Fruit fly (Drosophila melanogaster) Kc167 (cell line): ENCODE measurements around the gene CG11920.

ENCODE experiments used
- Myc ChIP-seq: fragments of >200 bp; optimal IDR thresholded peaks from 2 replicates; lab custom pipeline; 2017; ENCODE audit warnings: missing external identifiers
- Sin3A ChIP-seq: fragments of >200 bp; optimal IDR thresholded peaks from 2 replicates; lab custom pipeline; 2018; ENCODE audit warnings: missing external identifiers
- h ChIP-seq: fragments of >200 bp; optimal IDR thresholded peaks from 3 replicates; lab custom pipeline; 2018; ENCODE audit warnings: missing external identifiers
- insv ChIP-seq: fragments of >200 bp; optimal IDR thresholded peaks from 3 replicates; lab custom pipeline; 2018; ENCODE audit warnings: missing external identifiers
- psq ChIP-seq: fragments of >200 bp; optimal IDR thresholded peaks from 2 replicates; lab custom pipeline; 2017; ENCODE audit warnings: missing external identifiers
- ttk ChIP-seq: sonication (Bioruptor generic); optimal IDR thresholded peaks from 2 replicates; lab custom pipeline; 2017; ENCODE audit warnings: missing external identifiers

CG11920 gene

DNA sequence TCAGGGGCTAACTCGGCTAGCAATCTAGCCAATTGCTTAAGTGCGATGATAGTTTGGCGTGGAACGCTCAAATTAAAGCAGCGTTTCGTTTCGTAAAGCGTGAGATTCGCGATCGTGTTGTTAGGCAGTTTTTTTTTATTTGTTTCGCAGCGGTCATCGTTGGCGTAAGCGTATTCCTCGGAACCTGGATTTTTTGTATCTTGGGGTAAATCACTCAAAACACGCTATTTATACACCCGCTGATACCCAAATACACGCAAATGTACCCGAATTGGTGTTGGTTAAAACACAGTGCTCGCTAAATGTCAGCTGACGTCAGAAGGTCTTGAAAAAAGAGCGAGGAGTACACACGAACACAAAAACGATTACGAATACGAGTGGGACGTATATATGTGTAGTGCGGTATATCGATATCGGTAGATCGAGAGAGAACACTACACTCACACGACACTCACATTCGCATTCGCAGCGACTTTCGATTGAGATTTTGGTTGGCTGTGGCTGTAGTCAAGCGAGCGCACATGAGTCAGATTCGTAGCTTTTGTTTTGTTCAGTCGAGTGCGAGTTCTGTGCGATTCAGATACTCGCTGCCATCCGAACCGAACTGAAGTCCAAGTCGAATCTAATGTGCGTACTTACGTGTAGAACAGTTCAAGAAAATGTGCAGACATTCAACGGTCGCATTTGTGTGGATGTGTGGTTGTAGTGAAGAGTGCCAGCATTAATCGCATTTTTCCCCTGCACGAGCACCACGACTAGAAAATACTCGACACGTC lies 24.7 kb upstream of the CG11920 start:
- no peak for TF ChIP-seq Myc

- TF ChIP-seq insv (lab: Kevin White, UChicago) (no peak), h (lab: Kevin White, UChicago) (no peak), Myc (no peak), psq (lab: Kevin White, UChicago) (no peak), ttk (lab: Kevin White, UChicago) (no peak), Sin3A (lab: Kevin White, UChicago) (no peak)
Measured at dm6 chr3R:25050649-25051048, 24.0 kb upstream of the CG11920 start.

DNA sequence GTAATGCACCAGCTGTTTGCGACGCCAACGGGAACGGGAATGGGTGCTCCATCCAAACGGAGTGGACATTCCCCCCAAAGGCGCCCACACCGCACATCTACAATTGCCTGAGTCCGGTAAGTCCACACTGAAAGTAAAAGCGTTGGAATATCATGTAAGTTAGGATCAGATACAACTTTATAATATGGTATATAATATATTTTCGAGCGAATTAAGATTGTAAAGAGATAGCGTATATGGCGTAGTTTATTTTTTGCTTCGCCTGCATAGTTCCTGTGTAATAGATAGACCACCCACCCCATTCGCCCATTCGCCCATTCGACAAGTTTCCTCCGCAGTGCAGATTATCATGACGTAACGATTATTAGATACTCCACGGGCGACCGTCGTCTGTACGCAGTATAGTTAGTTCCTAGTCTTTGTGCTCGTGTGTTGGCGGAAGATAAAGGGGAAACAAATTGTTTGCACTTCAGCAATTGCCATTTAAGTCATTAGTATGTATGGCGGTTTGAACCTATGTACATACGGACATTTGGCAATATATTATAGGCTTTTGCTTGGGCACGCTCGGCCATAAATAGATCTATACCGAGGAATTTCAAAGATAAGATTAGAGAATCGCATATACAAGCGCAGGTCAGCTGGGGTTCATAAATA lies 23.1 kb upstream of the CG11920 start:
- TF ChIP-seq insv (lab: Kevin White, UChicago) (no peak), h (lab: Kevin White, UChicago) (no peak), psq (lab: Kevin White, UChicago) (no peak), Myc (no peak), ttk (lab: Kevin White, UChicago) (no peak), Sin3A (lab: Kevin White, UChicago) (no peak)

DNA sequence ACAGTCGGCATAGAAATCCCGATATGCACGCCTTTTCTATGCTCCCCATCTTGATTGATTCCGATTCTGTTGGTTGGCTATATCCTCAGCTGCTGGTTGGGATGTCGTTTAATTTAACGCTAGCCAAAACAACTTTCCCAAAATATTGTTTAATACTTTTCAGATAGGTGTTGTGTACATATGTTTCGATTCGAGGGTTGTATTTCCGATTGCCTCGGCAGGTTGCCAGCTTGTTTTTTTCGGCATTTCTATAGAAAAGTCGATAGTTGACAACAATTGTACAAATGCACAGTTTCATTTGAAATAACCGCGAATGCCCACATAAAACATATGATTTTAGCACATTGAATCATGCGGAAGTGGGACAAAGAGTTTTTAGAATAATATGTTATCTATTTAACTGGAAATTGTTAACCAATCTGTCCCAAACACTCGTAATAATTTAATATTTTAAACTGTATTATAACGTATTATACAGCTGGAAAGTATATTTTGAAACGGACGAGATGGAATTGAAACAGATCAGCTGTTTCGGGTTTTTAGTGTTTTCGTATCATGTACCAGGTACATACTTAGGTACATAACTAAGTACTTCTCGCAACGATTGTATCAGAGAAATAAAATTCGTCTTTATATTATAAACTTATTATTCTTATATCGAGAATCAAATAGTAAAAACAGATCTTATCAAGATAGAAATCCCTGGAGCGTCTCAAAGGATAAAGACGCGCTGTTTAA lies 20.1 kb upstream of the CG11920 start, which contains the start of gene CG31109:
Gene CG31109 (minus strand): TSS at position 203 of the 738 bp plus-strand sequence.
- TF ChIP-seq Myc (no peak), h (lab: Kevin White, UChicago) (no peak), insv (lab: Kevin White, UChicago) (no peak), ttk (lab: Kevin White, UChicago) (no peak), psq (lab: Kevin White, UChicago) (no peak), Sin3A (lab: Kevin White, UChicago) (no peak)

DNA sequence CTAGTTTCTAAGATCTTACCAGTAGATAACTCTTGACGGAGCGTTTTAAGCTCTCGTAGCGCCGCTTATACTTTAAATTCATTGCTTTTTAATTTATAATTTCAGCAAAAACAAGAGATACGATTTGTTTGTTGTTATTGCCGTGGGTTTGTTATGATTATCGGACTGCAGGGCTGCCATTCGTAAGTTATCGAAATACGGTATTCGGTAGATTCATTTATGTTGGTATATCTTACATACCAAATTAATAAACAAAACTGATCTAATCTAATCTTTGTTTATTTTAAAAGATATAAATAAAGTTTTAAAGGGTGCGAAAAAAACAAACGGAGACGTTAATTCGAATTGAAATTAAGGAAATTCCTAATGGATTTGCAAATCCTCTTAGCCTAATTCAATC lies 18.7 kb upstream of the CG11920 start, which contains the start of the genes CG31111 and stac:
Gene CG31111 (minus strand): TSS at position 162 of the 400 bp plus-strand sequence.
Gene stac (plus strand): TSS at position 271 of the 400 bp plus-strand sequence.
- TF ChIP-seq psq (lab: Kevin White, UChicago) (no peak), Sin3A (lab: Kevin White, UChicago) (no peak), insv (lab: Kevin White, UChicago) (no peak), h (lab: Kevin White, UChicago) (no peak), ttk (lab: Kevin White, UChicago) (no peak), Myc (no peak)

DNA sequence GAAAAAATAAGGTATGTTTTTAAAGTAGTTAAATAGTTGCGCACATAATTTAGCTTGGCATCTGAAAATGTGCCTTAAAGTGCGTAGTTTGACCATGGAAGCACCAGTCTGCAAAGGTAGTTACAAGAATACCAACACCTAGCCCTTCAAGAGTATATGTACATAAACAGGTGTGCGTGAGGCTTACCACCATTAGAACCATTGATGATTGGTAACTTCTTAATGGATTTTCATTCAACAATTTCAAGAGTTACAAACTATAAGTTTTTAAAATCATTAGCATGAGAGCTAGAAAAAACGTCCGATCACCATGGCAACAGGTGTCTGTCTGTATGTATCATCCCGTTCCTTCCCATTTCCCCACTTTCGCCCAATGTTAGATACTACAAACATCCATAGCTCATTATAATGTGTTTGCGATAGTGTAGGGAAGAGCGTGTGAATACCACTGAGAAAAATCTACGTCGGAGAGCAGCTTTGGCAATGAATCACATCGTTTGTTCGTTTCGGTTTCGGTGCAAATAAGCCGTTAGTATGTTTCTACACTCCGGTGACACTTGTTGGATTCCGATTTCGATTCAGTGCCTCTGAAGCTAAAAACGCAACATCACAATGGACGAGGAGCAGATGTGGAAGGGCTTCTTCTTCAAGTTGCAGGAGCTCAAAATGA lies 18.1 kb upstream of the CG11920 start:
- no peak for TF ChIP-seq Myc
- no peak for TF ChIP-seq ttk (lab: Kevin White, UChicago)
- TF ChIP-seq h (lab: Kevin White, UChicago): no peak
- TF ChIP-seq psq (lab: Kevin White, UChicago): no peak
- TF ChIP-seq Sin3A (lab: Kevin White, UChicago): no peak
- no peak for TF ChIP-seq insv (lab: Kevin White, UChicago)

DNA sequence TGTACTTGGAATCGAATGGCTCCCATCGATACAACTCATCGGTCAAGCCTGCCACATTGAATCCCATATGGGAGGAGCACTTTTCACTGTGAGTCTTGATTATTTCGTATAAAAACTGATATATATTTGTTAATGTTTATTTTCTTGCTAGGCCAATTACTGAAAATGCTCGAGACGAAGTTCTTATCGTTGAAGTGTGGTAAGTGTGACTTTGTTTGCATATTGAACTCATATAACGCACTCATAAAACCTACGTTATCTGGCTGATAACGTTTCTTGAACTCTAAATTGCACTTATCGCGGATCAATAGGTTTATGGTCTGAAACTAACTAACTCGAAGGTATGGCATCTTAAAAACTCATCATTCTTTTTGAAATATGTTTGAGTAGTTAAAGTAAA lies 14.2 kb upstream of the CG11920 start:
- TF ChIP-seq h (lab: Kevin White, UChicago): no peak
- no peak for TF ChIP-seq Myc
- no peak for TF ChIP-seq insv (lab: Kevin White, UChicago)
- no peak for TF ChIP-seq Sin3A (lab: Kevin White, UChicago)
- TF ChIP-seq psq (lab: Kevin White, UChicago): no peak
- no peak for TF ChIP-seq ttk (lab: Kevin White, UChicago)

DNA sequence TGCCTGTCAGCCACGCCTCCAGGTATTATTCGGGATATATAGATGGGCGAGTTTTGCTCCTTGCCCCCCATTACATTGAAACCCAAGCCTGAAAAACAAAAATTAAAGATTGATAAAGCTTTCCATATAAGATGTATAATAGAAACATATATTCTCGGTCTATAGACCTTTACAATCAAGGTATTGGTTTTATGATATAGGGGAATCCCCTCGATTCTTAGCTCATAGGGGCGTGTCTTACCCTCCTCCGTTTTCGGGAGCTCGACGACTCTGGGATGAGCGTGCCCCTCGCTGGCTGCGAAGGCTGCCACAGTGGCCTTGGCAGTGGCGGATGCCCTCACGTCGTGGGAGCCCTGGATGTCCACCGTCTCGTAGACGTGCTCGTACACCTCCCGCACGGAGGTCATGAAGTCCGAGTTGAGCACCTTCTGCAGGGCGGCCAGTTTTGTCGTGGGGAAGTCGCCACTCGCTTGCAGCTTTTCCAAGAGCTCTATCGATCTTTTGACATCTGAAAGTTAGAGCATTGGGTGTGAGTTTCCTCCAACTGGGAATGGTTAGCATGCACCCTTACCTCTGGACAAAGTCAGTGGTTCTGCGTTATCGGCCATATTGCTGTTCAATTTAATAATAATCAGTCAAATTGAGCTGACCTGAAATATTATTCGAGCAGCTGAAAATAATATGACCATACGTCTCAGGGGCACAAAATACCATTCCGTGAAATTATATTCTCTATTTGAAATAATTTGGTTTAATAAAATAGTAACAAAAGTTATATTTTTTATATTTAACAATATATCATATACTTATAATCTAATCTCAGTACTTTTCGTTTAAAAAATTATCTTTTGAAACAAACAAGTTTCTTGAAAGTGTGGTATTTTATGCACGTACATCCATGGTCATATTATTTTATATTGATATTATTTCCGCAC lies 9.5 kb upstream of the CG11920 start, which contains the start of the genes veli and PQBP1:
Gene veli (minus strand): TSS at position 685 of the 935 bp plus-strand sequence.
Gene PQBP1 (plus strand): TSS at position 885 of the 935 bp plus-strand sequence.
- TF ChIP-seq ttk (lab: Kevin White, UChicago) (no peak), Sin3A (lab: Kevin White, UChicago) (no peak), Myc (no peak), insv (lab: Kevin White, UChicago) (no peak), psq (lab: Kevin White, UChicago) (no peak), h (lab: Kevin White, UChicago) (no peak)

DNA sequence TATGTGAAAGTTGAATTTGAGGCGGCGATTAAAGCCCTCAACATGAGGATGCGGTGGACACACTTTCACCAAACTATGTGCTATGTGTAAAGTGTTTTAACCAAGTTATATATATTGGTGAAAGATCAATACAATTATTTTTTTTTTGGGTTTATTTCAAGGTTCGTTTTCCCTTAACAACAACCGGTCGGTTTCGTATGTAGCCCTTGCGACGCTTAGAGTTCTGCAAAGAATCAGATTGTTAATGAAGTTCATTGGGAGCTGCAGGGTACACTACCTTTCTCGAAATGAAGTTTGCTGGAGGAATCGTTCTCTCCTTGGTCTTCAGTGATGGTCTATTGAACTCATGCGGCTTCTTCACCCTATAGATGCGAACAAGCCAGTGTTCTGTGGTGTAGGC lies 7.8 kb upstream of the CG11920 start:
- no peak for TF ChIP-seq psq (lab: Kevin White, UChicago)

DNA sequence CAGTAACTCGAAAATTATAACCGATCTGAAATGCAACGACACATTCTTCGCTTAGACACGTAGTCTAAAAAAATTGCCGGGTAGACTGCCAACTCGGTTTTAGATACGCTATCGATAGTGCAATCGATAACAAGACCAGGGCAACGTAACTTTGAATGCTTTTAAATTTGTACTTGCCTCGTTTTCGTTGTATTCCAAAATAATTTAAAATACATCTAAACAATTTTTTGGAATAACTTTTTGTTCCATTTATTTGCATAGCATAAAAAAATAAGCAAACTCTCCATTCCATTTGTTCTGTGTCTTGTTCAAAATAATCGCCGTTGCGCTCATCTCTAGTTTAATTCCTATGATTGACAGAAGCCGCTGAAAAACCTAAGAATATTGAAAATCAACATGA lies 5.1 kb upstream of the CG11920 start, which contains the start of the genes Stt3B and CG11839:
Gene Stt3B (minus strand): TSS at position 69 of the 400 bp plus-strand sequence.
Gene CG11839 (plus strand): TSS at position 359 of the 400 bp plus-strand sequence.
- TF ChIP-seq insv (lab: Kevin White, UChicago) (no peak), Myc (no peak), psq (lab: Kevin White, UChicago) (no peak), Sin3A (lab: Kevin White, UChicago) (no peak), ttk (lab: Kevin White, UChicago) (no peak), h (lab: Kevin White, UChicago) (no peak)
